Fruit fly (Drosophila melanogaster) whole organism, adult: ENCODE data around the gene His3.3A.

Source experiments
- CG11617 ChIP-seq: fragments of 200-800 bp; sonication (Bioruptor generic); optimal IDR thresholded peaks from 2 replicates; lab custom pipeline; 2017; ENCODE audit warnings: mild to moderate bottlenecking, missing biosample characterization, missing genetic modification reagents, missing genetic modification characterization
- CG12768 ChIP-seq: fragments of 200-800 bp; sonication (Bioruptor generic); optimal IDR thresholded peaks from 2 replicates; lab custom pipeline; 2017; ENCODE audit warnings: missing biosample characterization, missing genetic modification characterization, mild to moderate bottlenecking, moderate library complexity, missing genetic modification reagents
- CG14711 ChIP-seq: fragments of 200-800 bp; sonication (Bioruptor generic); optimal IDR thresholded peaks from 2 replicates; lab custom pipeline; 2018; ENCODE audit warnings: missing biosample characterization, mild to moderate bottlenecking, missing genetic modification characterization, moderate library complexity
- CG1620 ChIP-seq: fragments of 200-800 bp; sonication (Bioruptor generic); optimal IDR thresholded peaks from 2 replicates; lab custom pipeline; 2016; ENCODE audit warnings: missing biosample characterization, missing genetic modification characterization
- CG33017 ChIP-seq: fragments of 200-800 bp; sonication (Bioruptor generic); optimal IDR thresholded peaks from 2 replicates; lab custom pipeline; 2018; ENCODE audit warnings: missing biosample characterization, mild to moderate bottlenecking, missing genetic modification characterization, moderate library complexity
- CG5204 ChIP-seq: fragments of 200-800 bp; sonication (Bioruptor generic); optimal IDR thresholded peaks from 2 replicates; lab custom pipeline; 2016; ENCODE audit warnings: missing biosample characterization, missing genetic modification characterization
- CG7045 ChIP-seq: fragments of 200-800 bp; sonication (Bioruptor generic); optimal IDR thresholded peaks from 2 replicates; lab custom pipeline; 2017; ENCODE audit warnings: missing biosample characterization, mild to moderate bottlenecking, missing genetic modification characterization
- CG7101 ChIP-seq: fragments of 200-800 bp; sonication (Bioruptor generic); optimal IDR thresholded peaks from 2 replicates; lab custom pipeline; 2018; ENCODE audit warnings: missing biosample characterization, mild to moderate bottlenecking, missing genetic modification characterization, moderate library complexity
- Clk ChIP-seq: fragments of 200-800 bp; sonication (Bioruptor generic); optimal IDR thresholded peaks from 2 replicates; lab custom pipeline; 2017; ENCODE audit warnings: missing biosample characterization, missing genetic modification characterization
- Crg-1 ChIP-seq: fragments of 200-800 bp; sonication (Bioruptor generic); optimal IDR thresholded peaks from 2 replicates; lab custom pipeline; 2016; ENCODE audit warnings: missing biosample characterization, missing genetic modification characterization
- Hr96 ChIP-seq: fragments of 200-800 bp; sonication (Bioruptor generic); optimal IDR thresholded peaks from 2 replicates; lab custom pipeline; 2016; ENCODE audit warnings: missing biosample characterization, missing genetic modification characterization
- Mnt ChIP-seq: fragments of 200-800 bp; sonication (Bioruptor generic); optimal IDR thresholded peaks from 2 replicates; lab custom pipeline; 2016; ENCODE audit warnings: missing biosample characterization, mild to moderate bottlenecking, missing genetic modification characterization
- bab1 ChIP-seq: fragments of 200-800 bp; sonication (Bioruptor generic); optimal IDR thresholded peaks from 3 replicates; lab custom pipeline; 2019; ENCODE audit warnings: missing biosample characterization, mild to moderate bottlenecking, missing genetic modification characterization, moderate library complexity
- cic ChIP-seq: fragments of 200-800 bp; sonication (Bioruptor generic); optimal IDR thresholded peaks from 2 replicates; lab custom pipeline; 2017; ENCODE audit warnings: missing biosample characterization, mild to moderate bottlenecking, missing genetic modification characterization, moderate library complexity
- cnc ChIP-seq, 2 experiments: fragments of >200 bp; optimal IDR thresholded peaks; 2 replicates each; lab custom pipeline; 2017
- kay ChIP-seq: fragments of 200-800 bp; sonication (Bioruptor generic); peaks from one replicate; lab custom pipeline; 2016; ENCODE audit warnings: missing biosample characterization, missing genetic modification characterization, borderline replicate concordance
- ovo ChIP-seq: fragments of 200-800 bp; sonication (Bioruptor generic); optimal IDR thresholded peaks from 2 replicates; lab custom pipeline; 2016; ENCODE audit warnings: missing biosample characterization, missing genetic modification characterization
- pad ChIP-seq: fragments of 200-800 bp; sonication (Bioruptor generic); optimal IDR thresholded peaks from 3 replicates; lab custom pipeline; 2017; ENCODE audit warnings: missing biosample characterization, missing genetic modification characterization, mild to moderate bottlenecking, moderate library complexity, missing genetic modification reagents
- tj ChIP-seq: fragments of 200-800 bp; sonication (Bioruptor generic); optimal IDR thresholded peaks from 3 replicates; lab custom pipeline; 2017; ENCODE audit warnings: missing biosample characterization, mild to moderate bottlenecking, missing genetic modification characterization, moderate library complexity
- toe ChIP-seq: fragments of 200-800 bp; sonication (Bioruptor generic); optimal IDR thresholded peaks from 2 replicates; lab custom pipeline; 2016; ENCODE audit warnings: missing biosample characterization, missing genetic modification characterization

His3.3A gene

dm6 chr2L:5042076-5042475 is 12.8 kb upstream of the His3.3A start:
- TF ChIP-seq cnc (optimal IDR thresholded peaks at IDR 0.05; lab: Kevin White, UChicago) (no peak), CG1620 (no peak), CG14711 (tag; lab: Kevin White, UChicago) (no peak), CG11617 (GFP tag; lab: Kevin White, UChicago) (no peak), Mnt (GFP tag; lab: Kevin White, UChicago) (no peak), pad (GFP tag; lab: Kevin White, UChicago) (no peak), CG33017 (tag; lab: Kevin White, UChicago) (no peak), toe (GFP tag; lab: Kevin White, UChicago) (no peak), bab1 (GFP tag; lab: Kevin White, UChicago) (no peak), CG12768 (GFP tag; lab: Kevin White, UChicago) (no peak), cic (GFP tag; lab: Kevin White, UChicago) (no peak), CG5204 (GFP tag; lab: Kevin White, UChicago) (no peak), CG7101 (tag; lab: Kevin White, UChicago) (no peak), tj (no peak), Hr96 (GFP tag; lab: Kevin White, UChicago) (no peak), kay (GFP tag; lab: Kevin White, UChicago) (no peak), ovo (GFP tag; lab: Kevin White, UChicago) (no peak), Clk (GFP tag; lab: Kevin White, UChicago) (no peak), CG7045 (GFP tag; lab: Kevin White, UChicago) (no peak)

dm6 chr2L:5043043-5043442 is 11.8 kb upstream of the His3.3A start, which contains the start of the genes CG33995, CG44000 and CG44001:
TSS of gene CG33995 (plus strand) at chr2L:5043270.
TSS of gene CG44000 (plus strand) at chr2L:5043270.
TSS of gene CG44001 (plus strand) at chr2L:5043270.
- TF ChIP-seq pad (GFP tag; lab: Kevin White, UChicago) (peak; percentile 57), cnc (optimal IDR thresholded peaks at IDR 0.05; lab: Kevin White, UChicago) (no peak), Mnt (GFP tag; lab: Kevin White, UChicago) (peak; percentile 75), CG33017 (tag; lab: Kevin White, UChicago) (no peak), tj (peak; percentile 94), Crg-1 (GFP tag; lab: Kevin White, UChicago) (peak; percentile 63), CG5204 (GFP tag; lab: Kevin White, UChicago) (no peak), toe (GFP tag; lab: Kevin White, UChicago) (peak; percentile 62), kay (GFP tag; lab: Kevin White, UChicago) (no peak), cic (GFP tag; lab: Kevin White, UChicago) (peak; percentile 20), CG7101 (tag; lab: Kevin White, UChicago) (peak; percentile 70), CG1620 (peak; percentile 81), CG14711 (tag; lab: Kevin White, UChicago) (peak; percentile 48), CG12768 (GFP tag; lab: Kevin White, UChicago) (no peak), Clk (GFP tag; lab: Kevin White, UChicago) (peak; percentile 53), bab1 (GFP tag; lab: Kevin White, UChicago) (peak; percentile 69), Hr96 (GFP tag; lab: Kevin White, UChicago) (peak; percentile 69), CG11617 (GFP tag; lab: Kevin White, UChicago) (peak; percentile 22)

- TF ChIP-seq CG1620 (no peak), CG7101 (tag; lab: Kevin White, UChicago) (peak; percentile 6), tj (no peak), CG14711 (tag; lab: Kevin White, UChicago) (peak; percentile 22), CG12768 (GFP tag; lab: Kevin White, UChicago) (peak; percentile 40), CG33017 (tag; lab: Kevin White, UChicago) (no peak), CG5204 (GFP tag; lab: Kevin White, UChicago) (peak; percentile 30), CG7045 (GFP tag; lab: Kevin White, UChicago) (peak; percentile 59), Mnt (GFP tag; lab: Kevin White, UChicago) (peak; percentile 12), Crg-1 (GFP tag; lab: Kevin White, UChicago) (no peak), ovo (GFP tag; lab: Kevin White, UChicago) (no peak)
These were observed 11.2 kb upstream of the His3.3A start for dm6 chr2L:5043495-5044146.

dm6 chr2L:5044361-5044891 is 10.4 kb upstream of the His3.3A start, which contains the start of gene CG31650:
TSS of gene CG31650 (minus strand) at chr2L:5044712.
- TF ChIP-seq ovo (GFP tag; lab: Kevin White, UChicago), result no peak
- TF ChIP-seq kay (GFP tag; lab: Kevin White, UChicago), result no peak
- no peak for TF ChIP-seq CG7101 (tag; lab: Kevin White, UChicago)
- TF ChIP-seq bab1 (GFP tag; lab: Kevin White, UChicago), result no peak
- TF ChIP-seq toe (GFP tag; lab: Kevin White, UChicago), result no peak
- no peak for TF ChIP-seq Clk (GFP tag; lab: Kevin White, UChicago)
- no peak for TF ChIP-seq CG33017 (tag; lab: Kevin White, UChicago)
- TF ChIP-seq Crg-1 (GFP tag; lab: Kevin White, UChicago), result no peak
- no peak for TF ChIP-seq Mnt (GFP tag; lab: Kevin White, UChicago)
- no peak for TF ChIP-seq cnc (optimal IDR thresholded peaks at IDR 0.05; lab: Kevin White, UChicago)
- TF ChIP-seq CG12768 (GFP tag; lab: Kevin White, UChicago), result no peak
- no peak for TF ChIP-seq CG1620
- TF ChIP-seq cic (GFP tag; lab: Kevin White, UChicago), result no peak
- no peak for TF ChIP-seq CG11617 (GFP tag; lab: Kevin White, UChicago)
- TF ChIP-seq CG5204 (GFP tag; lab: Kevin White, UChicago), result no peak
- TF ChIP-seq Hr96 (GFP tag; lab: Kevin White, UChicago), result no peak
- TF ChIP-seq pad (GFP tag; lab: Kevin White, UChicago), result no peak
